Worm (Caenorhabditis elegans) whole organism, mixed stage, embryonic: ENCODE measurements around the gene atat-2.

ENCODE experiments used
- ces-1 ChIP-seq: fragments of 150-350 bp; optimal IDR thresholded peaks from 2 replicates; lab custom pipeline; 2014; ENCODE audit warnings: missing biosample characterization, missing genetic modification reagents, missing genetic modification characterization
- cnd-1 ChIP-seq: fragments of 200-800 bp; sonication (Bioruptor generic); optimal IDR thresholded peaks from 2 replicates; lab custom pipeline; 2018; ENCODE audit warnings: mild to moderate bottlenecking, missing genetic modification characterization, missing compliant biosample characterization
- elt-1 ChIP-seq: sonication (generic microtip); optimal IDR thresholded peaks from 2 replicates; lab custom pipeline; 2017; ENCODE audit warnings: missing genetic modification characterization, mild to moderate bottlenecking, missing compliant biosample characterization, antibody characterized with exemption, moderate library complexity, borderline replicate concordance; ENCODE audit not compliant: insufficient read depth
- mep-1 ChIP-seq: fragments of 150-350 bp; optimal IDR thresholded peaks from 2 replicates; lab custom pipeline; 2017; ENCODE audit warnings: missing biosample characterization, missing genetic modification reagents, missing genetic modification characterization, inconsistent platforms
- nhr-12 ChIP-seq: fragments of 150-350 bp; optimal IDR thresholded peaks from 2 replicates; lab custom pipeline; 2014; ENCODE audit warnings: missing biosample characterization, missing genetic modification characterization
- nhr-237 ChIP-seq: fragments of 150-350 bp; optimal IDR thresholded peaks from 2 replicates; lab custom pipeline; 2014; ENCODE audit warnings: missing biosample characterization, missing genetic modification characterization
- nhr-28 ChIP-seq: fragments of 150-350 bp; optimal IDR thresholded peaks from 2 replicates; lab custom pipeline; 2014; ENCODE audit warnings: missing biosample characterization, missing genetic modification characterization
- sptf-1 ChIP-seq: sonication (generic microtip); optimal IDR thresholded peaks from 2 replicates; lab custom pipeline; 2017; ENCODE audit warnings: mild to moderate bottlenecking, missing genetic modification characterization, moderate library complexity, missing compliant biosample characterization

- no peak for TF ChIP-seq nhr-237 (tag; lab: Kevin White, UChicago)
- no peak for TF ChIP-seq sptf-1 (tag; lab: Kevin White, UChicago)
- TF ChIP-seq nhr-28 (tag; lab: Kevin White, UChicago), result no peak
- TF ChIP-seq ces-1 (GFP tag; lab: Kevin White, UChicago), result no peak
- no peak for TF ChIP-seq cnd-1 (tag; lab: Kevin White, UChicago)
- TF ChIP-seq nhr-12, result no peak
- no peak for TF ChIP-seq mep-1 (tag; lab: Kevin White, UChicago)
- no peak for TF ChIP-seq elt-1 (tag; lab: Kevin White, UChicago)
Observed at ce11 chrX:5885565-5885964, 36.7 kb downstream of the atat-2 start, which contains the start of gene flp-7.
